Worm (Caenorhabditis elegans) whole organism, L4 larva: ENCODE data around the gene F32D8.4.

Experiments used
- F49E8.2 ChIP-seq: sonication (generic microtip); optimal IDR thresholded peaks from 2 replicates; lab custom pipeline; 2016; ENCODE audit warnings: missing compliant biosample characterization, mild to moderate bottlenecking, missing genetic modification characterization, borderline replicate concordance
- T20F7.1 ChIP-seq: fragments of 200-800 bp; sonication (Bioruptor generic); optimal IDR thresholded peaks from 2 replicates; lab custom pipeline; 2018; ENCODE audit warnings: mild to moderate bottlenecking, missing genetic modification characterization, missing compliant biosample characterization
- T26A8.4 ChIP-seq: fragments of 200-800 bp; sonication (Bioruptor generic); IDR thresholded peaks from 2 replicates; pipeline ENCODE4 v1.3.6; 2022; ENCODE audit warnings: missing genetic modification characterization, missing compliant biosample characterization
- Y105C5A.15 ChIP-seq: fragments of 200-800 bp; sonication (Bioruptor generic); IDR thresholded peaks from 2 replicates; pipeline ENCODE4 v1.3.6; 2022; ENCODE audit warnings: missing genetic modification characterization, missing compliant biosample characterization
- Y75B8A.6 ChIP-seq: fragments of 200-800 bp; sonication (Bioruptor generic); IDR thresholded peaks from 2 replicates; pipeline ENCODE4 v1.3.6; 2022; ENCODE audit warnings: missing genetic modification reagents, missing genetic modification characterization, missing compliant biosample characterization
- ZK337.2 ChIP-seq: fragments of 200-800 bp; sonication (Bioruptor generic); IDR thresholded peaks from 2 replicates; pipeline ENCODE4 v1.3.6; 2022; ENCODE audit warnings: missing genetic modification reagents, missing genetic modification characterization, missing compliant biosample characterization
- aha-1 ChIP-seq: fragments of 150-350 bp; peaks from one replicate; lab custom pipeline; 2014; ENCODE audit warnings: missing biosample characterization, missing genetic modification characterization
- aly-2 ChIP-seq: sonication (generic microtip); optimal IDR thresholded peaks from 2 replicates; lab custom pipeline; 2018; ENCODE audit warnings: missing biosample characterization, missing genetic modification characterization
- ceh-32 ChIP-seq: sonication (generic microtip); optimal IDR thresholded peaks from 2 replicates; lab custom pipeline; 2016; ENCODE audit warnings: mild to moderate bottlenecking, missing genetic modification characterization, missing compliant biosample characterization; ENCODE audit not compliant: poor library complexity
- ces-1 ChIP-seq: fragments of 150-350 bp; sonication (generic microtip); optimal IDR thresholded peaks from 4 replicates; lab custom pipeline; 2014; ENCODE audit warnings: missing biosample characterization, missing genetic modification reagents, missing genetic modification characterization
- cey-2 ChIP-seq: sonication (generic microtip); optimal IDR thresholded peaks from 3 replicates; lab custom pipeline; 2017; ENCODE audit warnings: missing genetic modification characterization, mild to moderate bottlenecking, missing compliant biosample characterization, antibody characterized with exemption, borderline replicate concordance; ENCODE audit not compliant: insufficient read depth
- ctbp-1 ChIP-seq: fragments of 200-800 bp; sonication (Bioruptor generic); IDR thresholded peaks from 2 replicates; pipeline ENCODE4 v1.3.6; 2022; ENCODE audit warnings: missing genetic modification reagents, missing genetic modification characterization, missing compliant biosample characterization
- daf-12 ChIP-seq: fragments of 150-350 bp; optimal IDR thresholded peaks from 2 replicates; lab custom pipeline; 2014; ENCODE audit warnings: missing biosample characterization, missing genetic modification reagents, missing genetic modification characterization
- daf-16 ChIP-seq, 3 experiments: sonication (generic microtip); optimal IDR thresholded peaks; 2 replicates each; lab custom pipeline; 2016 to 2017; ENCODE audit warnings: missing genetic modification characterization in 3 of 3, missing genetic modification reagents in 3 of 3, mild to moderate bottlenecking in 2 of 3, missing compliant biosample characterization in 2 of 3, missing biosample characterization in 1 of 3, moderate library complexity in 1 of 3
- dmd-6 ChIP-seq: fragments of 200-800 bp; sonication (Bioruptor generic); IDR thresholded peaks from 2 replicates; pipeline ENCODE4 v1.3.6; 2022; ENCODE audit warnings: missing genetic modification reagents, missing genetic modification characterization, missing compliant biosample characterization
- dmd-9 ChIP-seq: fragments of 200-800 bp; sonication (Bioruptor generic); IDR thresholded peaks from 2 replicates; pipeline ENCODE4 v1.3.6; 2022; ENCODE audit warnings: missing genetic modification reagents, missing genetic modification characterization, missing compliant biosample characterization
- dve-1 ChIP-seq: sonication (generic microtip); optimal IDR thresholded peaks from 2 replicates; lab custom pipeline; 2017; ENCODE audit warnings: antibody characterized with exemption, mild to moderate bottlenecking, missing genetic modification characterization, missing compliant biosample characterization; ENCODE audit not compliant: insufficient read depth
- fkh-10 ChIP-seq: fragments of 150-350 bp; optimal IDR thresholded peaks from 2 replicates; lab custom pipeline; 2014; ENCODE audit warnings: missing biosample characterization, missing genetic modification reagents, missing genetic modification characterization
- gei-8 ChIP-seq: fragments of 200-800 bp; sonication (Bioruptor generic); optimal IDR thresholded peaks from 2 replicates; lab custom pipeline; 2018; ENCODE audit warnings: mild to moderate bottlenecking, missing genetic modification characterization, missing compliant biosample characterization
- hlh-11 ChIP-seq: fragments of 200-800 bp; sonication (Bioruptor generic); optimal IDR thresholded peaks from 2 replicates; lab custom pipeline; 2018; ENCODE audit warnings: mild to moderate bottlenecking, missing genetic modification characterization, missing compliant biosample characterization
- hlh-30 ChIP-seq: sonication (generic microtip); optimal IDR thresholded peaks from 2 replicates; lab custom pipeline; 2017; ENCODE audit warnings: antibody characterized with exemption, mild to moderate bottlenecking, missing genetic modification characterization, missing compliant biosample characterization; ENCODE audit not compliant: insufficient read depth
- hmg-1.1 ChIP-seq: fragments of 200-800 bp; sonication (Bioruptor generic); IDR thresholded peaks from 2 replicates; pipeline ENCODE4 v1.3.6; 2022; ENCODE audit warnings: missing genetic modification reagents, missing genetic modification characterization, missing compliant biosample characterization
- lim-7 ChIP-seq: fragments of 200-800 bp; sonication (Bioruptor generic); IDR thresholded peaks from 2 replicates; pipeline ENCODE4 v1.3.6; 2022; ENCODE audit warnings: missing genetic modification characterization, missing compliant biosample characterization
- lin-1 ChIP-seq: fragments of 200-800 bp; sonication (Bioruptor generic); IDR thresholded peaks from 2 replicates; pipeline ENCODE4 v1.3.6; 2022; ENCODE audit warnings: missing genetic modification reagents, missing genetic modification characterization, missing compliant biosample characterization
- lin-13 ChIP-seq: fragments of 150-350 bp; optimal IDR thresholded peaks from 2 replicates; lab custom pipeline; 2014; ENCODE audit warnings: missing biosample characterization, missing genetic modification reagents, missing genetic modification characterization
- lsy-2 ChIP-seq, 2 experiments: fragments of 150-350 bp in 1 of 2; sonication (generic microtip) in 1 of 2; optimal IDR thresholded peaks; 2 replicates each; lab custom pipeline; 2014 to 2017; ENCODE audit warnings: missing biosample characterization in 2 of 2, missing genetic modification characterization in 2 of 2
- mdl-1 ChIP-seq, 2 experiments: fragments of 150-350 bp in 1 of 2; sonication (generic microtip) in 1 of 2; optimal IDR thresholded peaks; 2 replicates each; lab custom pipeline; 2014 to 2017; ENCODE audit warnings: missing biosample characterization in 2 of 2, missing genetic modification characterization in 2 of 2
- mep-1 ChIP-seq: fragments of 150-350 bp; sonication (generic microtip); optimal IDR thresholded peaks from 3 replicates; lab custom pipeline; 2014; ENCODE audit warnings: missing biosample characterization, missing genetic modification characterization
- nhr-10 ChIP-seq: fragments of 150-350 bp; optimal IDR thresholded peaks from 2 replicates; lab custom pipeline; 2014; ENCODE audit warnings: missing biosample characterization, missing genetic modification characterization
- nhr-11 ChIP-seq: fragments of 150-350 bp; optimal IDR thresholded peaks from 2 replicates; lab custom pipeline; 2014; ENCODE audit warnings: missing biosample characterization, missing genetic modification characterization
- nhr-28 ChIP-seq: fragments of 150-350 bp; optimal IDR thresholded peaks from 2 replicates; lab custom pipeline; 2014; ENCODE audit warnings: missing biosample characterization, missing genetic modification characterization
- nhr-42 ChIP-seq: fragments of 200-800 bp; sonication (Bioruptor generic); IDR thresholded peaks from 2 replicates; pipeline ENCODE4 v1.3.6; 2022; ENCODE audit warnings: missing genetic modification characterization, missing compliant biosample characterization
- nhr-76 ChIP-seq: fragments of 150-350 bp; optimal IDR thresholded peaks from 2 replicates; lab custom pipeline; 2014; ENCODE audit warnings: missing biosample characterization, missing genetic modification characterization
- pha-4 ChIP-seq, 2 experiments: fragments of 150-350 bp in 1 of 2; fragments of 200-800 bp in 1 of 2; sonication (Bioruptor generic) in 1 of 2; IDR thresholded peaks in 1 of 2; optimal IDR thresholded peaks in 1 of 2; 2 replicates each; pipeline versions ENCODE4 v1.3.6 to Lab custom; 2014 to 2022; ENCODE audit warnings: missing genetic modification characterization in 2 of 2, missing genetic modification reagents in 2 of 2, missing biosample characterization in 1 of 2, missing compliant biosample characterization in 1 of 2
- php-3 ChIP-seq: fragments of 200-800 bp; sonication (Bioruptor generic); IDR thresholded peaks from 2 replicates; pipeline ENCODE4 v1.3.6; 2022; ENCODE audit warnings: missing genetic modification reagents, missing genetic modification characterization, missing compliant biosample characterization
- pqm-1 ChIP-seq: sonication (generic microtip); optimal IDR thresholded peaks from 2 replicates; lab custom pipeline; 2017; ENCODE audit warnings: missing biosample characterization, missing genetic modification characterization
- set-16 ChIP-seq: fragments of 200-800 bp; sonication (Bioruptor generic); IDR thresholded peaks from 2 replicates; pipeline ENCODE4 v1.3.6; 2022; ENCODE audit warnings: missing genetic modification reagents, missing genetic modification characterization, missing compliant biosample characterization
- skn-1 ChIP-seq: fragments of 150-350 bp; optimal IDR thresholded peaks from 2 replicates; lab custom pipeline; 2014; ENCODE audit warnings: missing biosample characterization, missing genetic modification characterization
- snpc-4 ChIP-seq: fragments of 150-350 bp; optimal IDR thresholded peaks from 2 replicates; lab custom pipeline; 2014; ENCODE audit warnings: missing biosample characterization, missing genetic modification characterization
- tra-1 ChIP-seq: fragments of 200-800 bp; sonication (Bioruptor generic); IDR thresholded peaks from 2 replicates; pipeline ENCODE4 v1.3.6; 2022; ENCODE audit warnings: missing genetic modification reagents, missing genetic modification characterization, missing compliant biosample characterization
- unc-39 ChIP-seq: sonication (generic microtip); optimal IDR thresholded peaks from 2 replicates; lab custom pipeline; 2017; ENCODE audit warnings: missing biosample characterization, missing genetic modification characterization
- unc-62 ChIP-seq, 3 experiments: fragments of 150-350 bp in 1 of 3; sonication (generic microtip); optimal IDR thresholded peaks in 2 of 3; peaks in 1 of 3; 1 replicate in 1 of 3; 2 replicates in 2 of 3; lab custom pipeline; 2014 to 2017; ENCODE audit warnings: missing biosample characterization in 3 of 3, missing genetic modification characterization in 3 of 3, missing genetic modification reagents in 3 of 3, missing genotype in 1 of 3
- zip-2 ChIP-seq: fragments of 150-350 bp; optimal IDR thresholded peaks from 2 replicates; lab custom pipeline; 2014; ENCODE audit warnings: missing biosample characterization, missing genetic modification characterization
- ztf-11 ChIP-seq: fragments of 150-350 bp; optimal IDR thresholded peaks from 2 replicates; lab custom pipeline; 2014; ENCODE audit warnings: missing biosample characterization, missing genetic modification characterization

F32D8.4 gene

ce11 chrV:10858340-10858739, 35.0 kb downstream of the F32D8.4 start (continued):
- TF ChIP-seq unc-39 (tag; lab: Kevin White, UChicago) (no peak), hmg-1.1 (GFP tag; lab: Robert Waterston, UW) (peak; percentile 70; the same call in 1 of the 2 replicates), gei-8 (GFP tag; lab: Kevin White, UChicago) (peak; percentile 98), nhr-76 (tag; lab: Kevin White, UChicago) (peak; percentile 25), ces-1 (GFP tag; lab: Kevin White, UChicago) (no peak), aly-2 (tag; lab: Kevin White, UChicago) (no peak), daf-12 (tag; lab: Kevin White, UChicago) (no peak), T20F7.1 (GFP tag; lab: Kevin White, UChicago) (no peak)

- peak in 1 of 2 experiments; percentile 64 for TF ChIP-seq unc-62 (GFP tag; optimal IDR thresholded peaks at IDR 0.05 in 1 of 2; lab: Kevin White, UChicago)
- no peak for TF ChIP-seq unc-62 (tag; optimal IDR thresholded peaks at IDR 0.05; lab: Kevin White, UChicago)
- peak; percentile 56 for TF ChIP-seq nhr-28 (tag; lab: Kevin White, UChicago)
- 0 out of 2 replicates have a peak, but pooled peaks have one; percentile 5 for TF ChIP-seq set-16 (GFP tag; lab: Robert Waterston, UW)
- peak; percentile 51 for TF ChIP-seq hlh-11
- peak; percentile 72 for TF ChIP-seq nhr-11 (tag; lab: Kevin White, UChicago)
- TF ChIP-seq gei-8 (GFP tag; lab: Kevin White, UChicago), result peak; percentile 6
- TF ChIP-seq ceh-32, result no peak
- TF ChIP-seq zip-2 (tag; lab: Kevin White, UChicago), result no peak
- TF ChIP-seq lim-7 (GFP tag; lab: Robert Waterston, UW), result no peak
- TF ChIP-seq dmd-6, result peak; percentile 70
- TF ChIP-seq hmg-1.1 (GFP tag; lab: Robert Waterston, UW), result peak; percentile 41; the same call in 1 of the 2 replicates
- peak; percentile 15 for TF ChIP-seq hlh-30
- no peak for TF ChIP-seq dmd-9
- no peak for TF ChIP-seq Y75B8A.6 (GFP tag; lab: Robert Waterston, UW)
- TF ChIP-seq tra-1 (GFP tag; lab: Robert Waterston, UW), result peak; percentile 21; the same call in 1 of the 2 replicates
- 0 out of 2 replicates have a peak, but pooled peaks have one; percentile 50 for TF ChIP-seq nhr-42 (GFP tag; lab: Robert Waterston, UW)
- peak in 1 of 2 experiments; percentile 9 for TF ChIP-seq lsy-2 (tag; optimal IDR thresholded peaks at IDR 0.05; lab: Kevin White, UChicago)
- peak; percentile 87 for TF ChIP-seq aha-1 (tag; lab: Kevin White, UChicago)
- TF ChIP-seq pha-4 (GFP tag; IDR thresholded peaks at IDR 0.05; lab: Robert Waterston, UW), result peak; percentile 58; the same call in 1 of the 2 replicates
- no peak for TF ChIP-seq pha-4 (tag; optimal IDR thresholded peaks at IDR 0.05; lab: Kevin White, UChicago)
- TF ChIP-seq php-3 (GFP tag; lab: Robert Waterston, UW), result no peak
- peak in 1 of 2 experiments; percentile 2 for TF ChIP-seq daf-16 (GFP tag; optimal IDR thresholded peaks at IDR 0.05; lab: Kevin White, UChicago)
- peak; percentile 24 for TF ChIP-seq daf-16 (tag; optimal IDR thresholded peaks at IDR 0.05; lab: Kevin White, UChicago)
- peak; percentile 17 for TF ChIP-seq mep-1
These were observed 36.3 kb downstream of the F32D8.4 start for ce11 chrV:10856901-10857637.

- TF ChIP-seq F49E8.2 (tag; lab: Kevin White, UChicago) (no peak), ctbp-1 (GFP tag; lab: Robert Waterston, UW) (no peak), pqm-1 (tag; lab: Kevin White, UChicago) (peak; percentile 98), Y105C5A.15 (GFP tag; lab: Robert Waterston, UW) (no peak), skn-1 (tag; lab: Kevin White, UChicago) (no peak), ZK337.2 (GFP tag; lab: Robert Waterston, UW) (no peak), hmg-1.1 (GFP tag; lab: Robert Waterston, UW) (no peak), lin-1 (peak; percentile 77), dve-1 (tag; lab: Kevin White, UChicago) (peak; percentile 80), nhr-10 (no peak), fkh-10 (GFP tag; lab: Kevin White, UChicago) (no peak), hlh-30 (no peak), T26A8.4 (GFP tag; lab: Robert Waterston, UW) (no peak), daf-12 (tag; lab: Kevin White, UChicago) (no peak), lin-13 (GFP tag; lab: Kevin White, UChicago) (no peak), mdl-1 (tag; optimal IDR thresholded peaks at IDR 0.05; lab: Kevin White, UChicago) (peak in 1 of 2 experiments; percentile 56), snpc-4 (tag; lab: Kevin White, UChicago) (no peak), pha-4 (GFP tag; IDR thresholded peaks at IDR 0.05; lab: Robert Waterston, UW) (no peak), pha-4 (tag; optimal IDR thresholded peaks at IDR 0.05; lab: Kevin White, UChicago) (no peak), nhr-42 (GFP tag; lab: Robert Waterston, UW) (no peak), ztf-11 (tag; lab: Kevin White, UChicago) (no peak), cey-2 (tag; lab: Kevin White, UChicago) (no peak)
These were observed 38.0 kb downstream of the F32D8.4 start for ce11 chrV:10855363-10855762.
